Fruit fly (Drosophila melanogaster): Measurements from ENCODE around the gene CG33259.

dm6 chr3L:15407532-15407931 is at the start of gene CG33259:
- TF ChIP-seq Myc (optimal IDR thresholded peaks at IDR 0.05) (no peak), insv (optimal IDR thresholded peaks at IDR 0.05) (no peak)

All from Kc167 (cell line).